Fruit fly (Drosophila melanogaster): ENCODE data around the gene CG9008.

DNA sequence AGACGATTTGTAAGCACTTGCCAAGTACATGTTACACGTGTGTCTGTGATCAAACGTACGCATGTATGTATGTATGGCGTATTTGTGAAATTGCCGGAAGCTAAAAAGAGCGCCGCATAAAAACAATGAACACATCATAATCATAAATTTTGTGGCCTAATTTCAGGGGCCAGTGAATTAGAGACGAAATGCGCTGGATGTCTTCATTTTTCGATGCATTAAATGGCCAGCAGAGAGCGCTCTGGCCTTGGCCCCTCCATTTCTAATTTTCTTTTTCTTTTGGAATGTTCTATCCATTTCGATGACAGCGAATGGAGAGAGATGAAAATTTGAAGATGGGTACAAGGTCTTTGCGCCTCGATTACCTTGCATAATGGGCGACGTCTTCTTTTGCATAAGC is 47.7 kb downstream of the CG9008 start:
- no peak for TF ChIP-seq CG1621 (tag; optimal IDR thresholded peaks at IDR 0.05)
- TF ChIP-seq fd85E (GFP tag; optimal IDR thresholded peaks at IDR 0.05), result no peak
- no peak for TF ChIP-seq spab (GFP tag; optimal IDR thresholded peaks at IDR 0.05)
- TF ChIP-seq CG3032 (tag; optimal IDR thresholded peaks at IDR 0.05), result no peak
- TF ChIP-seq CG8319 (GFP tag; optimal IDR thresholded peaks at IDR 0.05), result no peak
- no peak for TF ChIP-seq CG32006 (GFP tag; optimal IDR thresholded peaks at IDR 0.05)
- TF ChIP-seq CG11902 (GFP tag; optimal IDR thresholded peaks at IDR 0.05), result no peak
